Fruit fly (Drosophila melanogaster) whole organism, embryonic: ENCODE results near the gene CG34300.

ENCODE experiments used
- ATbp ChIP-seq: fragments of 200-800 bp; sonication (Bioruptor generic); optimal IDR thresholded peaks from 2 replicates; lab custom pipeline; 2017; ENCODE audit warnings: missing biosample characterization, mild to moderate bottlenecking, missing genetic modification characterization, missing genetic modification reagents
- Aef1 ChIP-seq: fragments of 200-800 bp; sonication (Bioruptor generic); IDR thresholded peaks from 3 replicates; pipeline ENCODE4 v1.3.6; 2022; ENCODE audit warnings: missing biosample characterization, missing genetic modification characterization
- Atf3 ChIP-seq: fragments of 200-800 bp; sonication (Bioruptor generic); optimal IDR thresholded peaks from 3 replicates; lab custom pipeline; 2016; ENCODE audit warnings: missing biosample characterization, missing genetic modification characterization
- CG10267 ChIP-seq: fragments of 200-800 bp; sonication (Bioruptor generic); optimal IDR thresholded peaks from 2 replicates; lab custom pipeline; 2018; ENCODE audit warnings: missing biosample characterization, mild to moderate bottlenecking, missing genetic modification characterization, moderate library complexity
- CG10654 ChIP-seq: fragments of 200-800 bp; sonication (Bioruptor generic); optimal IDR thresholded peaks from 2 replicates; lab custom pipeline; 2016; ENCODE audit warnings: missing biosample characterization, missing genetic modification characterization
- CG10959 ChIP-seq: fragments of 200-800 bp; sonication (Bioruptor generic); IDR thresholded peaks from 2 replicates; pipeline ENCODE4 v1.3.6; 2022; ENCODE audit warnings: missing biosample characterization, missing genetic modification characterization
- CG11504 ChIP-seq: fragments of 200-800 bp; sonication (Bioruptor generic); optimal IDR thresholded peaks from 3 replicates; lab custom pipeline; 2019; ENCODE audit warnings: missing biosample characterization, mild to moderate bottlenecking, missing genetic modification characterization, moderate library complexity
- CG12769 ChIP-seq: fragments of 200-800 bp; sonication (Bioruptor generic); optimal IDR thresholded peaks from 2 replicates; lab custom pipeline; 2019; ENCODE audit warnings: missing biosample characterization, mild to moderate bottlenecking, missing genetic modification characterization, moderate library complexity
- CG18011 ChIP-seq: fragments of 200-800 bp; sonication (Bioruptor generic); optimal IDR thresholded peaks from 2 replicates; lab custom pipeline; 2017; ENCODE audit warnings: missing biosample characterization, missing genetic modification characterization, mild to moderate bottlenecking, moderate library complexity, missing genotype
- CG18599 ChIP-seq: fragments of 200-800 bp; sonication (Bioruptor generic); optimal IDR thresholded peaks from 3 replicates; lab custom pipeline; 2017; ENCODE audit warnings: missing biosample characterization, missing genetic modification characterization, mild to moderate bottlenecking, moderate library complexity, missing genetic modification reagents
- CG30431 ChIP-seq: fragments of 200-800 bp; sonication (Bioruptor generic); optimal IDR thresholded peaks from 2 replicates; lab custom pipeline; 2017; ENCODE audit warnings: missing biosample characterization, missing genetic modification characterization
- CG33213 ChIP-seq: fragments of 200-800 bp; sonication (Bioruptor generic); optimal IDR thresholded peaks from 3 replicates; lab custom pipeline; 2016; ENCODE audit warnings: missing biosample characterization, missing genetic modification characterization
- CG4328 ChIP-seq: fragments of 200-800 bp; sonication (Bioruptor generic); optimal IDR thresholded peaks from 3 replicates; lab custom pipeline; 2017; ENCODE audit warnings: missing biosample characterization, missing genetic modification reagents, missing genetic modification characterization
- CG6791 ChIP-seq: fragments of 200-800 bp; sonication (Bioruptor generic); IDR thresholded peaks from 3 replicates; pipeline ENCODE4 v1.3.6; 2022; ENCODE audit warnings: missing biosample characterization, missing genetic modification characterization; ENCODE audit not compliant: partially characterized antibody
- CG8388 ChIP-seq: fragments of 200-800 bp; sonication (Bioruptor generic); optimal IDR thresholded peaks from 2 replicates; lab custom pipeline; 2019; ENCODE audit warnings: missing biosample characterization, mild to moderate bottlenecking, missing genetic modification characterization, moderate library complexity
- D19B ChIP-seq: fragments of 200-800 bp; sonication (Bioruptor generic); optimal IDR thresholded peaks from 2 replicates; lab custom pipeline; 2017; ENCODE audit warnings: missing biosample characterization, mild to moderate bottlenecking, missing genetic modification characterization
- Fer3 ChIP-seq: fragments of 200-800 bp; sonication (Bioruptor generic); optimal IDR thresholded peaks from 2 replicates; lab custom pipeline; 2018; ENCODE audit warnings: missing biosample characterization, mild to moderate bottlenecking, missing genetic modification characterization, moderate library complexity
- H2.0 ChIP-seq: fragments of 200-800 bp; sonication (Bioruptor generic); IDR thresholded peaks from 2 replicates; pipeline ENCODE4 v1.3.6; 2022; ENCODE audit warnings: missing biosample characterization, missing genetic modification characterization
- HHEX ChIP-seq: fragments of 200-800 bp; sonication (Bioruptor generic); optimal IDR thresholded peaks from 3 replicates; lab custom pipeline; 2017; ENCODE audit warnings: missing biosample characterization, mild to moderate bottlenecking, missing genetic modification characterization, missing genetic modification reagents
- HLH3B ChIP-seq: fragments of 200-800 bp; sonication (Bioruptor generic); IDR thresholded peaks from 2 replicates; pipeline ENCODE4 v1.3.6; 2022; ENCODE audit warnings: missing biosample characterization, missing genetic modification characterization
- Lhr ChIP-seq: fragments of 200-800 bp; sonication (Bioruptor generic); optimal IDR thresholded peaks from 3 replicates; lab custom pipeline; 2017; ENCODE audit warnings: mild to moderate bottlenecking, missing biosample characterization, missing genetic modification reagents, missing genetic modification characterization
- Lim3 ChIP-seq: fragments of 200-800 bp; sonication (Bioruptor generic); IDR thresholded peaks from 2 replicates; pipeline ENCODE4 v1.3.6; 2022; ENCODE audit warnings: missing biosample characterization, missing genetic modification characterization
- Mad ChIP-seq: fragments of 200-800 bp; sonication (Bioruptor generic); optimal IDR thresholded peaks from 2 replicates; lab custom pipeline; 2016; ENCODE audit warnings: missing biosample characterization, missing genetic modification characterization
- NFAT ChIP-seq: fragments of 200-800 bp; sonication (Bioruptor generic); IDR thresholded peaks from 2 replicates; pipeline ENCODE4 v1.3.6; 2022; ENCODE audit warnings: missing biosample characterization, missing genetic modification characterization
- Opbp ChIP-seq: fragments of 200-800 bp; sonication (Bioruptor generic); IDR thresholded peaks from 3 replicates; pipeline ENCODE4 v1.3.6; 2022; ENCODE audit warnings: missing biosample characterization, missing genetic modification characterization; ENCODE audit not compliant: partially characterized antibody
- Optix ChIP-seq: fragments of 200-800 bp; sonication (Bioruptor generic); IDR thresholded peaks from 3 replicates; pipeline ENCODE4 v1.3.6; 2022; ENCODE audit warnings: missing biosample characterization, missing genetic modification characterization
- Ptx1 ChIP-seq: fragments of 200-800 bp; sonication (Bioruptor generic); IDR thresholded peaks from 2 replicates; pipeline ENCODE4 v1.3.6; 2022; ENCODE audit warnings: missing biosample characterization, missing genetic modification characterization
- ab ChIP-seq: fragments of 200-800 bp; sonication (Bioruptor generic); optimal IDR thresholded peaks from 2 replicates; lab custom pipeline; 2016; ENCODE audit warnings: missing biosample characterization, missing genetic modification characterization
- ara ChIP-seq: fragments of 200-800 bp; sonication (Bioruptor generic); IDR thresholded peaks from 2 replicates; pipeline ENCODE4 v1.3.6; 2022; ENCODE audit warnings: missing biosample characterization, missing genetic modification characterization
- bsh ChIP-seq, 2 experiments: fragments of 200-800 bp; sonication (Bioruptor generic); optimal IDR thresholded peaks; 2 replicates each; lab custom pipeline; 2017 to 2018; ENCODE audit warnings: mild to moderate bottlenecking in 2 of 2, missing biosample characterization in 2 of 2, missing genetic modification characterization in 2 of 2, moderate library complexity in 1 of 2
- cad ChIP-seq: fragments of >200 bp; optimal IDR thresholded peaks from 2 replicates; lab custom pipeline; 2017; ENCODE audit warnings: missing biosample characterization, missing genetic modification characterization
- chif ChIP-seq, 2 experiments: fragments of 200-800 bp; sonication (Bioruptor generic); optimal IDR thresholded peaks; 3 replicates each; lab custom pipeline; 2016; ENCODE audit warnings: missing biosample characterization in 2 of 2, missing genetic modification characterization in 2 of 2
- chm ChIP-seq: fragments of 200-800 bp; sonication (Bioruptor generic); IDR thresholded peaks from 2 replicates; pipeline ENCODE4 v1.3.6; 2022; ENCODE audit warnings: missing biosample characterization, missing genetic modification characterization
- dan ChIP-seq: fragments of 200-800 bp; sonication (Bioruptor generic); IDR thresholded peaks from 2 replicates; pipeline ENCODE4 v1.3.6; 2022; ENCODE audit warnings: missing biosample characterization, missing genetic modification characterization
- dimm ChIP-seq: fragments of 200-800 bp; sonication (Bioruptor generic); IDR thresholded peaks from 2 replicates; pipeline ENCODE4 v1.3.6; 2022; ENCODE audit warnings: missing biosample characterization, missing genetic modification characterization
- dmrt11E ChIP-seq: fragments of 200-800 bp; sonication (Bioruptor generic); optimal IDR thresholded peaks from 3 replicates; lab custom pipeline; 2018; ENCODE audit warnings: missing biosample characterization, mild to moderate bottlenecking, missing genetic modification characterization, moderate library complexity
- fru ChIP-seq: fragments of >200 bp; optimal IDR thresholded peaks from 2 replicates; lab custom pipeline; 2017
- gem ChIP-seq: fragments of 200-800 bp; sonication (Bioruptor generic); optimal IDR thresholded peaks from 2 replicates; lab custom pipeline; 2019; ENCODE audit warnings: missing biosample characterization, mild to moderate bottlenecking, missing genetic modification characterization, moderate library complexity
- gfzf ChIP-seq: fragments of 200-800 bp; sonication (Bioruptor generic); optimal IDR thresholded peaks from 2 replicates; lab custom pipeline; 2016; ENCODE audit warnings: missing biosample characterization, mild to moderate bottlenecking, missing genetic modification characterization, moderate library complexity
- hkb ChIP-seq, 2 experiments: fragments of 200-800 bp in 1 of 2; fragments of >200 bp in 1 of 2; sonication (Bioruptor generic) in 1 of 2; IDR thresholded peaks in 1 of 2; optimal IDR thresholded peaks in 1 of 2; 2 replicates each; pipeline versions ENCODE4 v1.3.6 to Lab custom; 2017 to 2022; ENCODE audit warnings: missing biosample characterization in 1 of 2, missing genetic modification characterization in 1 of 2
- kay ChIP-seq: fragments of 200-800 bp; sonication (Bioruptor generic); optimal IDR thresholded peaks from 2 replicates; lab custom pipeline; 2016; ENCODE audit warnings: missing biosample characterization, missing genetic modification characterization
- lab ChIP-seq: fragments of 200-800 bp; sonication (Bioruptor generic); optimal IDR thresholded peaks from 3 replicates; lab custom pipeline; 2017; ENCODE audit warnings: missing biosample characterization, missing genetic modification characterization, mild to moderate bottlenecking, moderate library complexity, missing genetic modification reagents
- lov ChIP-seq, 2 experiments: fragments of 200-800 bp in 1 of 2; fragments of >200 bp in 1 of 2; sonication (Bioruptor generic) in 1 of 2; IDR thresholded peaks in 1 of 2; optimal IDR thresholded peaks in 1 of 2; 2 replicates in 1 of 2; 3 replicates in 1 of 2; pipeline versions ENCODE4 v1.3.6 to Lab custom; 2017 to 2022; ENCODE audit warnings: missing biosample characterization in 1 of 2, missing genetic modification characterization in 1 of 2
- pan ChIP-seq, 4 experiments: fragments of >200 bp in 3 of 4; fragments of 200-800 bp in 1 of 4; sonication (Bioruptor generic) in 1 of 4; optimal IDR thresholded peaks in 3 of 4; IDR thresholded peaks in 1 of 4; 2 replicates each; pipeline versions ENCODE4 v1.3.6 to Lab custom; 2017 to 2022; ENCODE audit warnings: missing biosample characterization in 2 of 4, missing genetic modification characterization in 2 of 4, mixed read lengths in 1 of 4
- pb ChIP-seq: fragments of 200-800 bp; sonication (Bioruptor generic); optimal IDR thresholded peaks from 3 replicates; lab custom pipeline; 2016; ENCODE audit warnings: missing biosample characterization, missing genetic modification characterization
- phol ChIP-seq: fragments of 200-800 bp; sonication (Bioruptor generic); optimal IDR thresholded peaks from 3 replicates; lab custom pipeline; 2018; ENCODE audit warnings: missing biosample characterization, mild to moderate bottlenecking, missing genetic modification characterization, moderate library complexity
- prd ChIP-seq, 3 experiments: fragments of >200 bp in 2 of 3; fragments of 200-800 bp in 1 of 3; sonication (Bioruptor generic) in 1 of 3; optimal IDR thresholded peaks in 2 of 3; IDR thresholded peaks in 1 of 3; 2 replicates in 2 of 3; 3 replicates in 1 of 3; pipeline versions ENCODE4 v1.3.6 to Lab custom; 2017 to 2022; ENCODE audit warnings: missing biosample characterization in 1 of 3, missing genetic modification characterization in 1 of 3
- tna ChIP-seq: fragments of 200-800 bp; sonication (Bioruptor generic); IDR thresholded peaks from 2 replicates; pipeline ENCODE4 v1.3.6; 2022; ENCODE audit warnings: missing biosample characterization, missing genetic modification characterization; ENCODE audit not compliant: partially characterized antibody

The CG34300 gene

dm6 chr3R:30265420-30265819 is 41.0 kb downstream of the CG34300 start (continued):
- TF ChIP-seq ATbp = peak; percentile 49
- no peak for TF ChIP-seq gfzf
- no peak for TF ChIP-seq Opbp (GFP tag; lab: Robert Waterston, UW)
- TF ChIP-seq Ptx1 (GFP tag; lab: Robert Waterston, UW) = peak; percentile 68
- 0 out of 3 replicates have a peak, but pooled peaks have one; percentile 30 for TF ChIP-seq Aef1
- peak; percentile 3 for TF ChIP-seq Lhr
- peak; percentile 69 for TF ChIP-seq dmrt11E (tag; lab: Kevin White, UChicago)
- TF ChIP-seq CG10959 (GFP tag; lab: Robert Waterston, UW) = peak; percentile 49
- no peak for TF ChIP-seq CG18011 (GFP tag; lab: Kevin White, UChicago)
- TF ChIP-seq dan (GFP tag; lab: Robert Waterston, UW) = no peak
- TF ChIP-seq pan (optimal IDR thresholded peaks at IDR 0.05; lab: Kevin White, UChicago) = no peak
- peak in 1 of 2 experiments; percentile 60 for TF ChIP-seq pan (GFP tag; optimal IDR thresholded peaks at IDR 0.05 in 1 of 2, IDR thresholded peaks at IDR 0.05 in 1 of 2)
- peak; percentile 71 for TF ChIP-seq Optix (GFP tag; lab: Robert Waterston, UW)
- TF ChIP-seq HHEX (GFP tag; lab: Kevin White, UChicago) = peak; percentile 1
- no peak for TF ChIP-seq tna (GFP tag; lab: Robert Waterston, UW)
- TF ChIP-seq CG12769 (tag; lab: Kevin White, UChicago) = peak; percentile 56
- no peak for TF ChIP-seq Mad
- no peak for TF ChIP-seq Lim3 (GFP tag; lab: Robert Waterston, UW)
- TF ChIP-seq CG18599 = peak; percentile 15
- TF ChIP-seq CG30431 (GFP tag; lab: Kevin White, UChicago) = peak; percentile 39
- no peak for TF ChIP-seq lov (optimal IDR thresholded peaks at IDR 0.05; lab: Kevin White, UChicago)
- peak; percentile 81; the same call in 2 of the 3 replicates for TF ChIP-seq lov (GFP tag; IDR thresholded peaks at IDR 0.05; lab: Robert Waterston, UW)
- TF ChIP-seq fru (lab: Kevin White, UChicago) = no peak
- no peak for TF ChIP-seq CG6791
- peak; percentile 3 for TF ChIP-seq ab
- TF ChIP-seq CG10267 = peak; percentile 19
- TF ChIP-seq NFAT (GFP tag; lab: Robert Waterston, UW) = 0 out of 2 replicates have a peak, but pooled peaks have one; percentile 12
- TF ChIP-seq CG10654 (GFP tag; lab: Kevin White, UChicago) = peak; percentile 14
- peak; percentile 70 for TF ChIP-seq gem (tag; lab: Kevin White, UChicago)
- peak; percentile 49 for TF ChIP-seq chm (GFP tag; lab: Robert Waterston, UW)
- TF ChIP-seq CG4328 (GFP tag; lab: Kevin White, UChicago) = no peak
- TF ChIP-seq H2.0 (GFP tag; lab: Robert Waterston, UW) = peak; percentile 72
- no peak for TF ChIP-seq kay
- TF ChIP-seq D19B (GFP tag; lab: Kevin White, UChicago) = no peak
- 0 out of 2 replicates have a peak, but pooled peaks have one; percentile 20 for TF ChIP-seq dimm (GFP tag; lab: Robert Waterston, UW)
- no peak for TF ChIP-seq Atf3 (GFP tag; lab: Kevin White, UChicago)
- no peak for TF ChIP-seq hkb (optimal IDR thresholded peaks at IDR 0.05; lab: Kevin White, UChicago)
- peak; percentile 47; the same call in 1 of the 2 replicates for TF ChIP-seq hkb (GFP tag; IDR thresholded peaks at IDR 0.05; lab: Robert Waterston, UW)
- peak; percentile 10 for TF ChIP-seq Fer3 (tag; lab: Kevin White, UChicago)
- TF ChIP-seq CG8388 (GFP tag; lab: Kevin White, UChicago) = peak; percentile 65
- TF ChIP-seq HLH3B (GFP tag; lab: Robert Waterston, UW) = peak; percentile 72
- peak; percentile 78 for TF ChIP-seq ara (GFP tag; lab: Robert Waterston, UW)
- no peak for TF ChIP-seq pb (GFP tag; lab: Kevin White, UChicago)
- peak; percentile 62 for TF ChIP-seq phol (tag; lab: Kevin White, UChicago)
- TF ChIP-seq chif (GFP tag; optimal IDR thresholded peaks at IDR 0.05; lab: Kevin White, UChicago) = peak in 1 of 2 experiments; percentile 50
- no peak for TF ChIP-seq CG33213
- TF ChIP-seq CG11504 = peak; percentile 61
- peak; percentile 28 for TF ChIP-seq lab (GFP tag; lab: Kevin White, UChicago)
- TF ChIP-seq cad (GFP tag; lab: Kevin White, UChicago) = no peak
- peak; percentile 84 to 91 for TF ChIP-seq bsh (GFP tag; optimal IDR thresholded peaks at IDR 0.05; lab: Kevin White, UChicago)
- TF ChIP-seq prd (optimal IDR thresholded peaks at IDR 0.05; lab: Kevin White, UChicago) = no peak
- TF ChIP-seq prd (GFP tag; IDR thresholded peaks at IDR 0.05; lab: Robert Waterston, UW) = peak; percentile 83
